Worm (Caenorhabditis elegans) whole organism, L3 larva: ENCODE results near the gene cccp-1.

Experiments used
- R02D3.7 ChIP-seq: fragments of 150-350 bp; optimal IDR thresholded peaks from 2 replicates; lab custom pipeline; 2014; ENCODE audit warnings: missing biosample characterization, missing genetic modification characterization
- ZK546.5 ChIP-seq: sonication (generic microtip); optimal IDR thresholded peaks from 2 replicates; lab custom pipeline; 2017; ENCODE audit warnings: missing biosample characterization, missing genetic modification characterization
- ama-1 ChIP-seq: fragments of 150-350 bp; optimal IDR thresholded peaks from 2 replicates; lab custom pipeline; 2018
- ceh-16 ChIP-seq: sonication (generic microtip); optimal IDR thresholded peaks from 2 replicates; lab custom pipeline; 2017; ENCODE audit warnings: missing biosample characterization, missing genetic modification characterization
- ceh-28 ChIP-seq: fragments of 150-350 bp; optimal IDR thresholded peaks from 2 replicates; lab custom pipeline; 2014; ENCODE audit warnings: missing biosample characterization, missing genetic modification reagents, missing genetic modification characterization
- ceh-9 ChIP-seq: sonication (generic microtip); optimal IDR thresholded peaks from 2 replicates; lab custom pipeline; 2018; ENCODE audit warnings: missing biosample characterization, missing genetic modification characterization
- daf-12 ChIP-seq: fragments of 150-350 bp; optimal IDR thresholded peaks from 2 replicates; lab custom pipeline; 2014; ENCODE audit warnings: missing biosample characterization, missing genetic modification reagents, missing genetic modification characterization
- egl-27 ChIP-seq: sonication (generic microtip); optimal IDR thresholded peaks from 4 replicates; lab custom pipeline; 2017; ENCODE audit warnings: missing biosample characterization, missing genetic modification reagents, missing genetic modification characterization
- egl-5 ChIP-seq: fragments of 150-350 bp; optimal IDR thresholded peaks from 2 replicates; lab custom pipeline; 2017; ENCODE audit warnings: missing biosample characterization, missing genetic modification reagents, missing genetic modification characterization, inconsistent platforms
- elt-1 ChIP-seq: fragments of 150-350 bp; optimal IDR thresholded peaks from 2 replicates; lab custom pipeline; 2014; ENCODE audit warnings: missing biosample characterization, missing genetic modification characterization
- elt-2 ChIP-seq: sonication (generic microtip); optimal IDR thresholded peaks from 2 replicates; lab custom pipeline; 2016; ENCODE audit warnings: missing genetic modification reagents, mild to moderate bottlenecking, missing genetic modification characterization, missing compliant biosample characterization
- elt-3 ChIP-seq, 3 experiments: fragments of 150-350 bp in 1 of 3; sonication (generic microtip) in 2 of 3; optimal IDR thresholded peaks; 2 replicates in 2 of 3; 4 replicates in 1 of 3; lab custom pipeline; 2014 to 2017; ENCODE audit warnings: missing biosample characterization in 3 of 3, missing genetic modification characterization in 3 of 3
- eor-1 ChIP-seq, 2 experiments: fragments of 150-350 bp; optimal IDR thresholded peaks; 2 replicates each; lab custom pipeline; 2014 to 2018; ENCODE audit warnings: missing biosample characterization in 2 of 2, missing genetic modification characterization in 2 of 2
- fkh-10 ChIP-seq: sonication (generic microtip); optimal IDR thresholded peaks from 2 replicates; lab custom pipeline; 2017; ENCODE audit warnings: missing biosample characterization, missing genetic modification reagents, missing genetic modification characterization
- fkh-2 ChIP-seq: fragments of 150-350 bp; optimal IDR thresholded peaks from 2 replicates; lab custom pipeline; 2014; ENCODE audit warnings: missing biosample characterization, missing genetic modification reagents, missing genetic modification characterization
- fos-1 ChIP-seq: fragments of 150-350 bp; optimal IDR thresholded peaks from 2 replicates; lab custom pipeline; 2014; ENCODE audit warnings: missing biosample characterization, missing genetic modification characterization
- hmg-11 ChIP-seq: sonication (generic microtip); optimal IDR thresholded peaks from 2 replicates; lab custom pipeline; 2016; ENCODE audit warnings: missing genetic modification characterization, missing compliant biosample characterization
- jun-1 ChIP-seq: fragments of 150-350 bp; optimal IDR thresholded peaks from 2 replicates; lab custom pipeline; 2014; ENCODE audit warnings: missing biosample characterization, missing genetic modification reagents, missing genetic modification characterization
- lin-15B ChIP-seq: fragments of 150-350 bp; optimal IDR thresholded peaks from 2 replicates; lab custom pipeline; 2014; ENCODE audit warnings: missing biosample characterization, missing genetic modification characterization
- lin-39 ChIP-seq: fragments of 150-350 bp; optimal IDR thresholded peaks from 2 replicates; lab custom pipeline; 2018; ENCODE audit warnings: missing biosample characterization, missing genetic modification reagents, missing genetic modification characterization
- lsy-12 ChIP-seq: sonication (generic microtip); optimal IDR thresholded peaks from 2 replicates; lab custom pipeline; 2016; ENCODE audit warnings: mild to moderate bottlenecking, missing genetic modification characterization, missing compliant biosample characterization
- mdl-1 ChIP-seq: fragments of 150-350 bp; optimal IDR thresholded peaks from 2 replicates; lab custom pipeline; 2014; ENCODE audit warnings: missing biosample characterization, missing genetic modification characterization
- nfya-1 ChIP-seq: sonication (generic microtip); optimal IDR thresholded peaks from 2 replicates; lab custom pipeline; 2017; ENCODE audit warnings: missing genetic modification characterization, mild to moderate bottlenecking, missing compliant biosample characterization, antibody characterized with exemption, moderate library complexity; ENCODE audit not compliant: insufficient read depth
- nhr-11 ChIP-seq: fragments of 150-350 bp; optimal IDR thresholded peaks from 2 replicates; lab custom pipeline; 2014; ENCODE audit warnings: missing biosample characterization, missing genetic modification characterization
- nhr-23 ChIP-seq: fragments of 150-350 bp; optimal IDR thresholded peaks from 2 replicates; lab custom pipeline; 2014; ENCODE audit warnings: missing biosample characterization, missing genetic modification reagents, missing genetic modification characterization
- nhr-237 ChIP-seq: fragments of 150-350 bp; optimal IDR thresholded peaks from 2 replicates; lab custom pipeline; 2014; ENCODE audit warnings: missing biosample characterization, missing genetic modification characterization
- nhr-25 ChIP-seq: sonication (generic microtip); optimal IDR thresholded peaks from 2 replicates; lab custom pipeline; 2017; ENCODE audit warnings: missing biosample characterization, missing genetic modification characterization
- nhr-28 ChIP-seq: fragments of 150-350 bp; optimal IDR thresholded peaks from 2 replicates; lab custom pipeline; 2014; ENCODE audit warnings: missing biosample characterization, missing genetic modification characterization
- nhr-67 ChIP-seq: fragments of 150-350 bp; optimal IDR thresholded peaks from 2 replicates; lab custom pipeline; 2014; ENCODE audit warnings: missing biosample characterization, missing genetic modification characterization
- nhr-76 ChIP-seq: fragments of 150-350 bp; sonication (generic microtip); optimal IDR thresholded peaks from 5 replicates; lab custom pipeline; 2014; ENCODE audit warnings: missing biosample characterization, missing genetic modification characterization
- nhr-77 ChIP-seq: fragments of 150-350 bp; optimal IDR thresholded peaks from 2 replicates; lab custom pipeline; 2014; ENCODE audit warnings: missing biosample characterization, missing genetic modification characterization
- pha-4 ChIP-seq: fragments of 150-350 bp; optimal IDR thresholded peaks from 2 replicates; lab custom pipeline; 2014; ENCODE audit warnings: missing biosample characterization, missing genetic modification reagents, missing genetic modification characterization
- pqm-1 ChIP-seq: fragments of 150-350 bp; optimal IDR thresholded peaks from 2 replicates; lab custom pipeline; 2017; ENCODE audit warnings: missing biosample characterization, missing genetic modification characterization, inconsistent platforms
- sea-2 ChIP-seq: fragments of 150-350 bp; sonication (generic microtip); optimal IDR thresholded peaks from 4 replicates; lab custom pipeline; 2014; ENCODE audit warnings: missing biosample characterization, missing genetic modification reagents, missing genetic modification characterization
- skn-1 ChIP-seq: fragments of 150-350 bp; optimal IDR thresholded peaks from 2 replicates; lab custom pipeline; 2014; ENCODE audit warnings: missing biosample characterization, missing genetic modification characterization
- snpc-4 ChIP-seq: fragments of 150-350 bp; optimal IDR thresholded peaks from 2 replicates; lab custom pipeline; 2014; ENCODE audit warnings: missing biosample characterization, missing genetic modification characterization
- unc-62 ChIP-seq: fragments of 150-350 bp; sonication (generic microtip); optimal IDR thresholded peaks from 4 replicates; lab custom pipeline; 2014; ENCODE audit warnings: missing biosample characterization, missing genetic modification reagents, missing genetic modification characterization
- ztf-11 ChIP-seq: fragments of 150-350 bp; optimal IDR thresholded peaks from 2 replicates; lab custom pipeline; 2014; ENCODE audit warnings: missing biosample characterization, missing genetic modification characterization
- ztf-4 ChIP-seq: fragments of 150-350 bp; optimal IDR thresholded peaks from 2 replicates; lab custom pipeline; 2014; ENCODE audit warnings: missing biosample characterization, missing genetic modification characterization

cccp-1 gene

ce11 chrIII:12453315-12453714, 19.4 kb upstream of the cccp-1 start, which contains the start of gene ani-1 (continued):
- TF ChIP-seq hmg-11 (tag; lab: Kevin White, UChicago) (peak; percentile 67), ztf-11 (tag; lab: Kevin White, UChicago) (no peak), daf-12 (tag; lab: Kevin White, UChicago) (no peak), ama-1 (peak; percentile 90), nhr-23 (tag; lab: Kevin White, UChicago) (peak; percentile 70), elt-1 (no peak), elt-3 (tag; optimal IDR thresholded peaks at IDR 0.05; lab: Kevin White, UChicago) (no peak), lin-15B (tag; lab: Kevin White, UChicago) (peak; percentile 81), ceh-28 (tag; lab: Kevin White, UChicago) (no peak), nhr-67 (tag; lab: Kevin White, UChicago) (no peak)

ce11 chrIII:12453785-12454184, 18.9 kb upstream of the cccp-1 start:
- TF ChIP-seq unc-62 (GFP tag; lab: Kevin White, UChicago) (no peak), ZK546.5 (tag; lab: Kevin White, UChicago) (no peak), daf-12 (tag; lab: Kevin White, UChicago) (no peak), elt-2 (peak; percentile 81), nhr-11 (tag; lab: Kevin White, UChicago) (no peak), lsy-12 (tag; lab: Kevin White, UChicago) (no peak), fos-1 (tag; lab: Kevin White, UChicago) (no peak), sea-2 (GFP tag; lab: Kevin White, UChicago) (no peak), ama-1 (no peak), ceh-16 (tag; lab: Kevin White, UChicago) (no peak), nhr-67 (tag; lab: Kevin White, UChicago) (no peak), ztf-11 (tag; lab: Kevin White, UChicago) (no peak), pqm-1 (peak; percentile 68), ceh-9 (no peak), jun-1 (tag; lab: Kevin White, UChicago) (no peak), nhr-77 (tag; lab: Kevin White, UChicago) (no peak), fkh-10 (GFP tag; lab: Kevin White, UChicago) (no peak), eor-1 (tag; optimal IDR thresholded peaks at IDR 0.05; lab: Kevin White, UChicago) (no peak), R02D3.7 (no peak), fkh-2 (tag; lab: Kevin White, UChicago) (no peak), elt-1 (no peak), lin-15B (tag; lab: Kevin White, UChicago) (no peak), ceh-28 (tag; lab: Kevin White, UChicago) (peak; percentile 66), elt-3 (tag; optimal IDR thresholded peaks at IDR 0.05; lab: Kevin White, UChicago) (no peak)

- no peak for TF ChIP-seq nhr-23 (tag; lab: Kevin White, UChicago)
- peak; percentile 66 for TF ChIP-seq ztf-4
- TF ChIP-seq unc-62 (GFP tag; lab: Kevin White, UChicago), result no peak
- TF ChIP-seq nhr-28 (tag; lab: Kevin White, UChicago), result no peak
- TF ChIP-seq eor-1 (tag; optimal IDR thresholded peaks at IDR 0.05; lab: Kevin White, UChicago), result no peak
- TF ChIP-seq nhr-76 (tag; lab: Kevin White, UChicago), result no peak
- TF ChIP-seq pha-4 (tag; lab: Kevin White, UChicago), result peak; percentile 14
Measured at ce11 chrIII:12455651-12456420, 16.8 kb upstream of the cccp-1 start.

- TF ChIP-seq pqm-1 (peak; percentile 35), nhr-11 (tag; lab: Kevin White, UChicago) (peak; percentile 57), pha-4 (tag; lab: Kevin White, UChicago) (peak; percentile 90), nhr-23 (tag; lab: Kevin White, UChicago) (peak; percentile 8), snpc-4 (tag; lab: Kevin White, UChicago) (peak; percentile 1), nhr-76 (tag; lab: Kevin White, UChicago) (no peak), fos-1 (tag; lab: Kevin White, UChicago) (no peak), nhr-25 (peak; percentile 27), ceh-28 (tag; lab: Kevin White, UChicago) (peak; percentile 73), egl-27 (tag; lab: Kevin White, UChicago) (no peak), skn-1 (tag; lab: Kevin White, UChicago) (no peak), mdl-1 (tag; lab: Kevin White, UChicago) (no peak), nfya-1 (tag; lab: Kevin White, UChicago) (peak; percentile 47), fkh-10 (GFP tag; lab: Kevin White, UChicago) (no peak), egl-5 (tag; lab: Kevin White, UChicago) (peak; percentile 56), lin-15B (tag; lab: Kevin White, UChicago) (peak; percentile 53), lsy-12 (tag; lab: Kevin White, UChicago) (no peak), ceh-16 (tag; lab: Kevin White, UChicago) (no peak), elt-2 (peak; percentile 40), nhr-237 (no peak), lin-39 (tag; lab: Kevin White, UChicago) (no peak)
- TF ChIP-seq, all 47 proteins: peak for 11
Measured at ce11 chrIII:12456801-12457647, 15.6 kb upstream of the cccp-1 start, which contains the start of the genes scav-3 and Y49E10.21. Gene scav-3 (minus strand): TSS chrIII:12456850. Gene Y49E10.21 (plus strand): TSS chrIII:12457597.
